Fruit fly (Drosophila melanogaster) whole organism, embryonic: Measurements from ENCODE around the gene Tsp66A.
A peak's percentile ranks its signal among the peaks of the same experiment; 100 is the strongest.

Experiments
- B-H2 ChIP-seq: fragments of 200-800 bp; sonication (Bioruptor generic); optimal IDR thresholded peaks from 2 replicates; lab custom pipeline; 2018; ENCODE audit warnings: missing biosample characterization, mild to moderate bottlenecking, missing genetic modification characterization
- Bgb ChIP-seq: fragments of 200-800 bp; sonication (Bioruptor generic); IDR thresholded peaks from 2 replicates; pipeline ENCODE4 v1.3.6; 2022; ENCODE audit warnings: missing biosample characterization, missing genetic modification characterization; ENCODE audit not compliant: partially characterized antibody
- Blimp-1 ChIP-seq: fragments of 200-800 bp; sonication (Bioruptor generic); optimal IDR thresholded peaks from 3 replicates; lab custom pipeline; 2018; ENCODE audit warnings: missing biosample characterization, missing genetic modification characterization, mild to moderate bottlenecking, moderate library complexity, missing genetic modification reagents
- CG10321 ChIP-seq: fragments of 200-800 bp; sonication (Bioruptor generic); IDR thresholded peaks from 2 replicates; pipeline ENCODE4 v1.3.6; 2022; ENCODE audit warnings: missing biosample characterization, missing genetic modification characterization
- CG10462 ChIP-seq: fragments of 200-800 bp; sonication (Bioruptor generic); optimal IDR thresholded peaks from 2 replicates; lab custom pipeline; 2016; ENCODE audit warnings: missing biosample characterization, missing genetic modification characterization
- CG11695 ChIP-seq: fragments of 200-800 bp; sonication (Bioruptor generic); IDR thresholded peaks from 3 replicates; pipeline ENCODE4 v1.3.6; 2022; ENCODE audit warnings: missing biosample characterization, missing genetic modification characterization
- CG12071 ChIP-seq: fragments of 200-800 bp; sonication (Bioruptor generic); optimal IDR thresholded peaks from 3 replicates; lab custom pipeline; 2018; ENCODE audit warnings: missing biosample characterization, mild to moderate bottlenecking, missing genetic modification characterization
- CG12769 ChIP-seq: fragments of 200-800 bp; sonication (Bioruptor generic); optimal IDR thresholded peaks from 2 replicates; lab custom pipeline; 2019; ENCODE audit warnings: missing biosample characterization, mild to moderate bottlenecking, missing genetic modification characterization, moderate library complexity
- CG13296 ChIP-seq: fragments of 200-800 bp; sonication (Bioruptor generic); optimal IDR thresholded peaks from 3 replicates; lab custom pipeline; 2018; ENCODE audit warnings: missing biosample characterization, mild to moderate bottlenecking, missing genetic modification characterization
- CG15601 ChIP-seq: fragments of 200-800 bp; sonication (Bioruptor generic); optimal IDR thresholded peaks from 3 replicates; lab custom pipeline; 2019; ENCODE audit warnings: missing biosample characterization, mild to moderate bottlenecking, missing genetic modification characterization, moderate library complexity
- CG18476 ChIP-seq: fragments of 200-800 bp; sonication (Bioruptor generic); optimal IDR thresholded peaks from 2 replicates; lab custom pipeline; 2016; ENCODE audit warnings: missing biosample characterization, mild to moderate bottlenecking, missing genetic modification characterization
- CG2120 ChIP-seq: fragments of 200-800 bp; sonication (Bioruptor generic); optimal IDR thresholded peaks from 3 replicates; lab custom pipeline; 2016; ENCODE audit warnings: missing biosample characterization, missing genetic modification characterization
- CG2129 ChIP-seq: fragments of 200-800 bp; sonication (Bioruptor generic); IDR thresholded peaks from 2 replicates; pipeline ENCODE4 v1.3.6; 2022; ENCODE audit warnings: missing biosample characterization, missing genetic modification characterization; ENCODE audit not compliant: partially characterized antibody
- CG33557 ChIP-seq: fragments of 200-800 bp; sonication (Bioruptor generic); optimal IDR thresholded peaks from 2 replicates; lab custom pipeline; 2019; ENCODE audit warnings: missing biosample characterization, mild to moderate bottlenecking, missing genetic modification characterization, moderate library complexity
- CG3407 ChIP-seq: fragments of 200-800 bp; sonication (Bioruptor generic); optimal IDR thresholded peaks from 2 replicates; lab custom pipeline; 2018; ENCODE audit warnings: missing biosample characterization, mild to moderate bottlenecking, missing genetic modification characterization
- CG3726 ChIP-seq: fragments of 200-800 bp; sonication (Bioruptor generic); IDR thresholded peaks from 3 replicates; pipeline ENCODE4, ENCODE4 v1.3.6; 2022; ENCODE audit warnings: missing biosample characterization, missing genetic modification characterization
- CG7928 ChIP-seq: fragments of 200-800 bp; sonication (Bioruptor generic); optimal IDR thresholded peaks from 2 replicates; lab custom pipeline; 2017; ENCODE audit warnings: missing biosample characterization, mild to moderate bottlenecking, missing genetic modification characterization
- CG8089 ChIP-seq: fragments of 200-800 bp; sonication (Bioruptor generic); optimal IDR thresholded peaks from 3 replicates; lab custom pipeline; 2016; ENCODE audit warnings: missing biosample characterization, missing genetic modification characterization
- D19B ChIP-seq: fragments of 200-800 bp; sonication (Bioruptor generic); optimal IDR thresholded peaks from 2 replicates; lab custom pipeline; 2017; ENCODE audit warnings: missing biosample characterization, mild to moderate bottlenecking, missing genetic modification characterization
- Dek ChIP-seq: fragments of 200-800 bp; sonication (Bioruptor generic); optimal IDR thresholded peaks from 3 replicates; lab custom pipeline; 2019; ENCODE audit warnings: missing biosample characterization, mild to moderate bottlenecking, missing genetic modification characterization, moderate library complexity
- Dip2 ChIP-seq: fragments of 200-800 bp; sonication (Bioruptor generic); IDR thresholded peaks from 2 replicates; pipeline ENCODE4 v1.3.6; 2022; ENCODE audit warnings: missing biosample characterization, missing genetic modification characterization
- Dref ChIP-seq: fragments of 200-800 bp; sonication (Bioruptor generic); IDR thresholded peaks from 2 replicates; pipeline ENCODE4 v1.3.6; 2022; ENCODE audit warnings: missing biosample characterization, missing genetic modification characterization
- Ets97D ChIP-seq: fragments of 200-800 bp; sonication (Bioruptor generic); optimal IDR thresholded peaks from 3 replicates; lab custom pipeline; 2016; ENCODE audit warnings: missing biosample characterization, missing genetic modification characterization
- Hmx ChIP-seq: fragments of 200-800 bp; sonication (Bioruptor generic); optimal IDR thresholded peaks from 2 replicates; lab custom pipeline; 2016; ENCODE audit warnings: missing biosample characterization, missing genetic modification characterization
- Hr78 ChIP-seq, 2 experiments: fragments of 200-800 bp in 1 of 2; fragments of >200 bp in 1 of 2; sonication (Bioruptor generic) in 1 of 2; optimal IDR thresholded peaks; 2 replicates each; lab custom pipeline; 2017 to 2019; ENCODE audit warnings: missing biosample characterization in 2 of 2, missing genetic modification characterization in 2 of 2, mild to moderate bottlenecking in 1 of 2, moderate library complexity in 1 of 2
- Jarid2 ChIP-seq: fragments of 200-800 bp; sonication (Bioruptor generic); optimal IDR thresholded peaks from 3 replicates; lab custom pipeline; 2017; ENCODE audit warnings: mild to moderate bottlenecking, missing biosample characterization, missing genetic modification reagents, missing genetic modification characterization
- Kr ChIP-seq: fragments of 200-800 bp; sonication (Bioruptor generic); optimal IDR thresholded peaks from 2 replicates; lab custom pipeline; 2017; ENCODE audit warnings: missing biosample characterization, mild to moderate bottlenecking, missing genetic modification characterization
- Nf-YB ChIP-seq: fragments of 200-800 bp; sonication (Bioruptor generic); optimal IDR thresholded peaks from 3 replicates; lab custom pipeline; 2019; ENCODE audit warnings: missing biosample characterization, mild to moderate bottlenecking, missing genetic modification characterization, moderate library complexity
- Nf-YC ChIP-seq: fragments of 200-800 bp; optimal IDR thresholded peaks from 3 replicates; lab custom pipeline; 2019; ENCODE audit warnings: missing biosample characterization, mild to moderate bottlenecking, missing genetic modification characterization, moderate library complexity
- PHDP ChIP-seq: fragments of 200-800 bp; sonication (Bioruptor generic); optimal IDR thresholded peaks from 3 replicates; lab custom pipeline; 2018; ENCODE audit warnings: missing biosample characterization, mild to moderate bottlenecking, missing genetic modification characterization, moderate library complexity
- Ptx1 ChIP-seq: fragments of 200-800 bp; sonication (Bioruptor generic); IDR thresholded peaks from 2 replicates; pipeline ENCODE4 v1.3.6; 2022; ENCODE audit warnings: missing biosample characterization, missing genetic modification characterization
- Sin3A ChIP-seq: fragments of >200 bp; optimal IDR thresholded peaks from 2 replicates; lab custom pipeline; 2018
- az2 ChIP-seq: fragments of 200-800 bp; sonication (Bioruptor generic); optimal IDR thresholded peaks from 3 replicates; lab custom pipeline; 2016; ENCODE audit warnings: missing biosample characterization, missing genetic modification characterization
- bcd ChIP-seq: fragments of 200-800 bp; sonication (Bioruptor generic); optimal IDR thresholded peaks from 2 replicates; lab custom pipeline; 2017; ENCODE audit warnings: missing biosample characterization, mild to moderate bottlenecking, missing genetic modification characterization
- crol ChIP-seq: fragments of 200-800 bp; sonication (Bioruptor generic); IDR thresholded peaks from 2 replicates; pipeline ENCODE4 v1.3.6; 2022; ENCODE audit warnings: missing biosample characterization, missing genetic modification characterization
- dan ChIP-seq: fragments of 200-800 bp; sonication (Bioruptor generic); IDR thresholded peaks from 2 replicates; pipeline ENCODE4 v1.3.6; 2022; ENCODE audit warnings: missing biosample characterization, missing genetic modification characterization
- dimm ChIP-seq: fragments of 200-800 bp; sonication (Bioruptor generic); IDR thresholded peaks from 2 replicates; pipeline ENCODE4 v1.3.6; 2022; ENCODE audit warnings: missing biosample characterization, missing genetic modification characterization
- disco-r ChIP-seq: fragments of 200-800 bp; sonication (Bioruptor generic); optimal IDR thresholded peaks from 2 replicates; lab custom pipeline; 2016; ENCODE audit warnings: missing biosample characterization, missing genetic modification characterization
- dmrt11E ChIP-seq: fragments of 200-800 bp; sonication (Bioruptor generic); optimal IDR thresholded peaks from 3 replicates; lab custom pipeline; 2018; ENCODE audit warnings: missing biosample characterization, mild to moderate bottlenecking, missing genetic modification characterization, moderate library complexity
- dmrt99B ChIP-seq: fragments of 200-800 bp; sonication (Bioruptor generic); optimal IDR thresholded peaks from 2 replicates; lab custom pipeline; 2018; ENCODE audit warnings: missing biosample characterization, mild to moderate bottlenecking, missing genetic modification characterization, moderate library complexity
- dpn ChIP-seq, 2 experiments: fragments of 200-800 bp; sonication (Bioruptor generic); optimal IDR thresholded peaks; 3 replicates each; lab custom pipeline; 2016; ENCODE audit warnings: missing biosample characterization in 2 of 2, missing genetic modification characterization in 2 of 2
- fu2 ChIP-seq: fragments of 200-800 bp; sonication (Bioruptor generic); optimal IDR thresholded peaks from 2 replicates; lab custom pipeline; 2016; ENCODE audit warnings: missing biosample characterization, missing genetic modification characterization
- gce ChIP-seq: fragments of 200-800 bp; sonication (Bioruptor generic); IDR thresholded peaks from 3 replicates; pipeline ENCODE4 v1.3.6; 2022; ENCODE audit warnings: missing biosample characterization, missing genetic modification characterization
- kay ChIP-seq: fragments of 200-800 bp; sonication (Bioruptor generic); optimal IDR thresholded peaks from 2 replicates; lab custom pipeline; 2016; ENCODE audit warnings: missing biosample characterization, missing genetic modification characterization
- pho ChIP-seq: fragments of 200-800 bp; sonication (Bioruptor generic); optimal IDR thresholded peaks from 2 replicates; lab custom pipeline; 2016; ENCODE audit warnings: missing biosample characterization, missing genetic modification characterization
- slbo ChIP-seq: fragments of 200-800 bp; sonication (Bioruptor generic); IDR thresholded peaks from 2 replicates; pipeline ENCODE4 v1.3.6; 2022; ENCODE audit warnings: missing biosample characterization, missing genetic modification characterization
- stwl ChIP-seq: fragments of 200-800 bp; sonication (Bioruptor generic); optimal IDR thresholded peaks from 3 replicates; lab custom pipeline; 2018; ENCODE audit warnings: missing biosample characterization, mild to moderate bottlenecking, missing genetic modification characterization, moderate library complexity
- tin ChIP-seq: fragments of 200-800 bp; sonication (Bioruptor generic); optimal IDR thresholded peaks from 3 replicates; lab custom pipeline; 2016; ENCODE audit warnings: missing biosample characterization, missing genetic modification characterization
- tll ChIP-seq, 2 experiments: fragments of 200-800 bp in 1 of 2; fragments of >200 bp in 1 of 2; sonication (Bioruptor generic) in 1 of 2; optimal IDR thresholded peaks; 2 replicates each; lab custom pipeline; 2017 to 2019; ENCODE audit warnings: missing biosample characterization in 2 of 2, missing genetic modification characterization in 2 of 2, mild to moderate bottlenecking in 1 of 2, moderate library complexity in 1 of 2
- unpg ChIP-seq: fragments of 200-800 bp; sonication (Bioruptor generic); optimal IDR thresholded peaks from 3 replicates; lab custom pipeline; 2018; ENCODE audit warnings: missing biosample characterization, mild to moderate bottlenecking, missing genetic modification characterization, moderate library complexity
- vfl ChIP-seq: fragments of 200-800 bp; sonication (Bioruptor generic); optimal IDR thresholded peaks from 2 replicates; lab custom pipeline; 2016; ENCODE audit warnings: missing biosample characterization, missing genetic modification characterization
- vvl ChIP-seq: fragments of 200-800 bp; sonication (Bioruptor generic); IDR thresholded peaks from 2 replicates; pipeline ENCODE4 v1.3.6; 2022; ENCODE audit warnings: missing biosample characterization, missing genetic modification characterization

The Tsp66A gene

DNA sequence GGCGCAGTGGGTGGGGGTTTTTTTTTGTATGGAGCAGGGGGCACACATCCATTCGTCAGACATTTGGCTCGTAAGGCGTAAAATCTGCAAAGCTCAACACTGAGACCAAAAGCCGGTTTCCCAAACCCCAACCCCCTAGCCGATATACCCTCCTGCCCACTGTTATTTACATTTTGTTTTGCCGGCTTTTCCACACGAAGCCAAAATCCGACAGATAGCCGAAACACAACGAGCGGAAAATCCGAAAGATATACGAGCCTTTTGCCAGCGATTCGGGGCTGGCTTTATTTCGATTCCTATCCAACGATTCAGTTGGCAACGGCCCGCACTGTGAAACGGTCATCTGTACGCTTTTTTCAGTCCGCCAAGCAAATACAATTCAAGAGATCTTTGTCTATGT lies 41.8 kb upstream of the Tsp66A start, which contains the start of gene CG42458 (continued):
- TF ChIP-seq dmrt99B (tag; lab: Kevin White, UChicago) (no peak), Hr78 (GFP tag; optimal IDR thresholded peaks at IDR 0.05; lab: Kevin White, UChicago) (no peak), pho (GFP tag; lab: Kevin White, UChicago) (no peak), CG12769 (tag; lab: Kevin White, UChicago) (peak; percentile 35), Dref (no peak), unpg (GFP tag; lab: Kevin White, UChicago) (no peak), CG2120 (GFP tag; lab: Kevin White, UChicago) (no peak), kay (GFP tag; lab: Kevin White, UChicago) (no peak), gce (no peak), CG10321 (GFP tag; lab: Robert Waterston, UW) (no peak), bcd (GFP tag; lab: Kevin White, UChicago) (no peak), CG11695 (no peak), Bgb (GFP tag; lab: Robert Waterston, UW) (peak; percentile 16; the same call in 1 of the 2 replicates), slbo (no peak), CG13296 (GFP tag; lab: Kevin White, UChicago) (no peak), Kr (GFP tag; lab: Kevin White, UChicago) (no peak), CG15601 (tag; lab: Kevin White, UChicago) (no peak), CG33557 (no peak), Ets97D (GFP tag; lab: Kevin White, UChicago) (no peak), crol (GFP tag; lab: Robert Waterston, UW) (peak; percentile 77), stwl (no peak), Ptx1 (GFP tag; lab: Robert Waterston, UW) (no peak), CG18476 (no peak), Hmx (GFP tag; lab: Kevin White, UChicago) (no peak), tll (GFP tag; optimal IDR thresholded peaks at IDR 0.05; lab: Kevin White, UChicago) (no peak), Dek (tag; lab: Kevin White, UChicago) (no peak), Nf-YB (GFP tag; lab: Kevin White, UChicago) (peak; percentile 54), tin (GFP tag; lab: Kevin White, UChicago) (no peak), Blimp-1 (GFP tag; lab: Kevin White, UChicago) (no peak), PHDP (no peak), CG7928 (GFP tag; lab: Kevin White, UChicago) (no peak), CG8089 (GFP tag; lab: Kevin White, UChicago) (no peak), az2 (GFP tag; lab: Kevin White, UChicago) (no peak), CG10462 (GFP tag; lab: Kevin White, UChicago) (no peak), D19B (GFP tag; lab: Kevin White, UChicago) (no peak), CG3726 (no peak; the same call in 2 of the 3 replicates), Nf-YC (tag; lab: Kevin White, UChicago) (peak; percentile 85), dan (GFP tag; lab: Robert Waterston, UW) (no peak), B-H2 (peak; percentile 39), dimm (GFP tag; lab: Robert Waterston, UW) (no peak), dpn (GFP tag; optimal IDR thresholded peaks at IDR 0.05; lab: Kevin White, UChicago) (no peak), dmrt11E (tag; lab: Kevin White, UChicago) (no peak), Dip2 (GFP tag; lab: Robert Waterston, UW) (no peak), CG2129 (GFP tag; lab: Robert Waterston, UW) (no peak), CG3407 (GFP tag; lab: Kevin White, UChicago) (no peak), fu2 (GFP tag; lab: Kevin White, UChicago) (no peak), disco-r (GFP tag; lab: Kevin White, UChicago) (no peak), vfl (no peak), Jarid2 (GFP tag; lab: Kevin White, UChicago) (peak; percentile 63), vvl (GFP tag; lab: Robert Waterston, UW) (no peak), CG12071 (GFP tag; lab: Kevin White, UChicago) (peak; percentile 1), Sin3A (no peak)
